Fruit fly (Drosophila melanogaster): ENCODE measurements around the gene CG5139.

Gene CG5139

DNA sequence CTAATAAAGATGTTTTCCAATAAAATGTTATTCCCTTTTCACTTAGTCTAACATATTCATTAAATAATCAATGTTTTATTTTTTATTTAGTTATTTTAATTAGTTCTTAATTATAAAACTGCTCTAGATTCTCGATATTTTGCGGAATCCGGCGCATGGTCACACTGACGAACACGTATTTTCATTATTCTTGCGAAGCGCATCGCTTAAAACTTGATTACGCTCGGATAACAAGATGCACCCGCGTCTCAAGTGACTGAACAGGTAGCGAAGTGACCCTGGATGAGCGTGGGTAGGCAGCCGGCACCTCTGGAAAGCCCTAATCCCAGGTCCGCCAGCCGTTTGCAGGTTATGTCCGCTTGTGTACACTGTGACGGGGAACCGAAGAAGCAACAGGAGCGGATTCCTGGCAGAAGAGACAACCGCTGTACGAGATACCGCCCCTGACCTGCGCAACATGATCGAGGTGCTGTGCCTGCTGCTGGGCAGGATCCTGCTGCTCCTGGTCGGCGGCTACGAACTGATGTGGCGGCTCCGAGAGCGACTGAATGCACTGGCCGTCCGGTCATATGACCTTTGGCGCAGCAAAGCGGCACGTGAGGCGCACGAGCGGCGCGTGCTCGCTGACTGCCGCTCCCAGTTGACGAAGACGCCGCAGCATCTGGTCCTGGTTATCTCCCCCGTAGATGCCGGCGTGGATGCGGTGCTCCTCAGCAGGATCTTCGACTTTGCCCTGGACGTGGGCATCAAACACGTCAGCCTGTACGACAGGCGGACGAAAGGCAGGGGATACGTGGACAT is 40.3 kb downstream of the CG5139 start, which contains the start of gene Tango14:
Gene Tango14, plus strand, starts transcription at position 143 of the 801 bp plus-strand sequence.
- TF ChIP-seq CG8478 (optimal IDR thresholded peaks at IDR 0.05): no peak
- TF ChIP-seq pan (optimal IDR thresholded peaks at IDR 0.05): no peak
- TF ChIP-seq psq (optimal IDR thresholded peaks at IDR 0.05): no peak
- no peak for TF ChIP-seq EcR (GFP tag; optimal IDR thresholded peaks at IDR 0.05)
- no peak for TF ChIP-seq usp (GFP tag; optimal IDR thresholded peaks at IDR 0.05)
- no peak for TF ChIP-seq Dll (optimal IDR thresholded peaks at IDR 0.05)

DNA sequence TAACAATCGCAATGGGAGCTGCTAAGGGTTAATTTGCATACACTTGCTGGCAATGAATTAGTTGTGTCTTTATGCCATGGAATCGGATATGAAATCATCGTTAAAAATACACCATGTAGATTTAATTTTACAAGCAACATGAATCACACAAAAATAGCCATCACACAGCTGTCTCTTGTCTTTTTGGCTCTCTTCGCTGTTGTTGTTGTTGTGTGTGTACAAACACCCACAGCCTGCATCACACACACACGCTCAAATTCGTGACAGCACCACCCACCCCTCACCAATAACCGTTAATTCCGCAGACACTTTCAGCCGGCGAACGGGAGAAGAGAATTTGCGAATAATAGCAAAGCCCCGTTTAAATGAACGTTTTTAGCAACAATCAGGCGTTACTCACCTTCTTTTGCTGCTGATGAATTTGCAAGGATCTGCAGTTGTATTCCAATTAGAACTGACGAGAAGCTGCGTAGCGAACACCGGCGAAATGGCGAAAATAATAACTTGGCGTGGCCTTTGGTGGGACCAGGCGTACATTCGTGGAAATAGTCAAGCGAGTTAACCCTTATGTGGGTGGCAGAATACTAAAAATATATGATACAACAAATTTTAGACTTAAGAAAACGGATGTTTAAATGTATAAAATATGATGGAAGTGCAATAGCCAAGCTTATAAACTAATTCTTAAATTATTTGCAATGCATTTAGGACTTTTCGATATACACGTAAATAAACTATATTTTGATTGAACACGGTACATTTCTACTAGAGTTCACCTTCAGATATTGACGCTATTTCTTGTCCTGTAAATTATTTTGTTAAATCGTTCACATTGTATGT is 41.2 kb downstream of the CG5139 start, which contains the start of gene capt:
Gene capt, minus strand, starts transcription at position 584 of the 840 bp plus-strand sequence.
- TF ChIP-seq Dll (optimal IDR thresholded peaks at IDR 0.05) (no peak), usp (GFP tag; optimal IDR thresholded peaks at IDR 0.05) (no peak), EcR (GFP tag; optimal IDR thresholded peaks at IDR 0.05) (no peak), pan (optimal IDR thresholded peaks at IDR 0.05) (no peak), CG8478 (optimal IDR thresholded peaks at IDR 0.05) (no peak), psq (optimal IDR thresholded peaks at IDR 0.05) (no peak)

DNA sequence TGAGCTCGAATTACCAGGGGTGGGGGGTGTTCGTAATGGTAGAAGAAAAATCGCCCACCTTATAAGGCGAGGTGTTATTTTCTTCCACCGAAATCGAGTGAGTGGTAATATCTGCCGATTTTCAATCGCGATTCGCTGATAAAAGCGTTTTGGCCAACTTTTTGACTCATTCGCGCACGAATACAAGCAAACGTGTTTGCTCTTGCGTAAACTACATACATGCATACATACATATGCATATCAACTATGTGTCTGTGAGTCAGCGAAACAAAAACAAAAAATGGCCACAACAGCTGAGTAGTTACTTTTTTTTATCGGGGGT is 41.7 kb downstream of the CG5139 start:
- no peak for TF ChIP-seq EcR (GFP tag; optimal IDR thresholded peaks at IDR 0.05)
- no peak for TF ChIP-seq pan (optimal IDR thresholded peaks at IDR 0.05)
- no peak for TF ChIP-seq CG8478 (optimal IDR thresholded peaks at IDR 0.05)
- TF ChIP-seq usp (GFP tag; optimal IDR thresholded peaks at IDR 0.05): no peak
- no peak for TF ChIP-seq psq (optimal IDR thresholded peaks at IDR 0.05)
- TF ChIP-seq Dll (optimal IDR thresholded peaks at IDR 0.05): no peak

DNA sequence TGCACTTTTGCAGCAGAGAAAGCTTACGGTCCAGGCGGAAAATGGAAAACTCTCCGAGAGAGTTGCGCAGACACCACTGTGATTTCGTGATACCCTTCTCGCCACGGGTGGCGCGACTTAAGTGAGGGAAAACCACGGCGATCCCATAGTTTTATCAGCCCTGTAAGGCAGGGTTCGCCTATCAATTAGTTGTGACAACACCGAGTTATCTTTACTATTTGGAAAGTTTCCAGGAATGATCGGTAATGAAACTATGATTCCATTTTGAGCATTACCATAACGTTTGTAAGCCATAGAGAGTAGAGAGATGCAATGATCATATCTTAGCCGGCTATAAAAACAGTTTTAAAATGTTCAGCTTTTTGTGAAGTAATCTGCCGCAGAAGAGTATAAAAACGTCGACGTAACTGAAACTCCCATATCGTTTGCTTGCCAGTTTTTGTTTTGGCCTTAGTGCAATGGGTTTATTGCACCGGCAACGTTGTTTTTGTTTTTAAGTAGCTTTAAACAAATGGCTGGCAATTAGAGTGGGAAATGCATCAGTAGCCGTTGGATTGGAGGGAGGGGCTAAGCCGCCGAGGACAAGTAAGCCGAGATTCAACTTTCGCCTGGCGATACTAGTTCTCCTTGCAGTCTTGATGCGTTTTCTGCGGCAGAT is 42.3 kb downstream of the CG5139 start:
- TF ChIP-seq CG8478 (optimal IDR thresholded peaks at IDR 0.05): no peak
- no peak for TF ChIP-seq psq (optimal IDR thresholded peaks at IDR 0.05)
- TF ChIP-seq EcR (GFP tag; optimal IDR thresholded peaks at IDR 0.05): no peak
- TF ChIP-seq pan (optimal IDR thresholded peaks at IDR 0.05): no peak
- TF ChIP-seq Dll (optimal IDR thresholded peaks at IDR 0.05): no peak

DNA sequence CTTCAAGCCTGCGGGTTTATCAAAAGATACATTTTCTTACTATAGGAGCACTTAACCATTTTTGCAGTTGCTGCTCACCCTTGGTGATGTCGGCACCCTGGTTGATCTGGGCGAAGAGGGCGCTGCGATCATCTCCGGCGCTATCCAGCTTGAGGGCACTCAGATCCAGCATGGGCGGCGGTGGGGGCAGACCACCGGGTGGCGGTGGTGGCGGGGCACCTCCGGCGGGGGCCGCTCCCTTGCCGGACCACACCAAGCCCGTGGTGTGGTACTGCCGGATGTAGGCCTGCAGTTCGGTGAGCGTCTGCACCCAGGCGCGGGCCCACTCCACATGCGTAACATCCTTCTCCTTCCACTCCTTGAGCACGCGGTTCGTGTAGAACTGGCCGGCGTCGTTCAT is 46.4 kb downstream of the CG5139 start:
- TF ChIP-seq psq (optimal IDR thresholded peaks at IDR 0.05) (no peak), EcR (GFP tag; optimal IDR thresholded peaks at IDR 0.05) (no peak), pan (optimal IDR thresholded peaks at IDR 0.05) (no peak), usp (GFP tag; optimal IDR thresholded peaks at IDR 0.05) (no peak)

DNA sequence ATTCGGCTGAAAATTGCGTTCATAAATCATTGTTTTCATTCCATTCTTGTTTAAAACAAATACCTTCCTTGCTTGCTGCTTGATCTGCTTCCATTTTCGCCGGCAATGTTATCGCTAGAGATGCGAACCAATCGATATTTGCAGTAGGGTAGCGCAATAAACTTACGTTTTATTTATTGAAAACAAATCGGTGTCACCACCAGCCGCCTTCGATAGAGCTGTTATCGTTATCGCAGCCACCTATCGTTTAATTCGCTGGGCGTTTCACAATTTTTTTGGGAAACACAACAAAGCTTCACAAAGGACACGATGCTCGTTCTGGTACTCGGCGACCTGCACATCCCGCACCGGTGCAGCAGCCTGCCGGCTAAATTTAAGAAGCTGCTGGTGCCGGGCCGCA is 48.5 kb downstream of the CG5139 start, which contains the start of the genes Tfb4 and Vps29:
Gene Tfb4, minus strand, starts transcription at position 124 of the 400 bp plus-strand sequence.
Gene Vps29, plus strand, starts transcription at position 213 of the 400 bp plus-strand sequence.
- TF ChIP-seq usp (GFP tag; optimal IDR thresholded peaks at IDR 0.05) (no peak), EcR (GFP tag; optimal IDR thresholded peaks at IDR 0.05) (no peak), Dll (optimal IDR thresholded peaks at IDR 0.05) (no peak), psq (optimal IDR thresholded peaks at IDR 0.05) (no peak), pan (optimal IDR thresholded peaks at IDR 0.05) (no peak), CG8478 (optimal IDR thresholded peaks at IDR 0.05) (no peak)

Data from whole organism.